Fruit fly (Drosophila melanogaster) whole organism, embryonic: Measurements from ENCODE around the gene CG12012.

ENCODE experiments used
- bcd ChIP-seq: fragments of 200-800 bp; sonication (Bioruptor generic); optimal IDR thresholded peaks from 2 replicates; lab custom pipeline; 2017; ENCODE audit warnings: missing biosample characterization, mild to moderate bottlenecking, missing genetic modification characterization
- crc ChIP-seq: fragments of 200-800 bp; sonication (Bioruptor generic); optimal IDR thresholded peaks from 2 replicates; lab custom pipeline; 2016; ENCODE audit warnings: missing biosample characterization, missing genetic modification characterization
- crol ChIP-seq: fragments of 200-800 bp; sonication (Bioruptor generic); IDR thresholded peaks from 2 replicates; pipeline ENCODE4 v1.3.6; 2022; ENCODE audit warnings: missing biosample characterization, missing genetic modification characterization
- dm ChIP-seq: fragments of 200-800 bp; sonication (Bioruptor generic); optimal IDR thresholded peaks from 3 replicates; lab custom pipeline; 2016; ENCODE audit warnings: missing biosample characterization, missing genetic modification characterization
- fd64A ChIP-seq: fragments of 200-800 bp; sonication (Bioruptor generic); optimal IDR thresholded peaks from 3 replicates; lab custom pipeline; 2018; ENCODE audit warnings: missing biosample characterization, mild to moderate bottlenecking, missing genetic modification characterization
- tup ChIP-seq: fragments of 200-800 bp; sonication (Bioruptor generic); optimal IDR thresholded peaks from 2 replicates; lab custom pipeline; 2016; ENCODE audit warnings: missing biosample characterization, mild to moderate bottlenecking, missing genetic modification characterization, moderate library complexity

DNA sequence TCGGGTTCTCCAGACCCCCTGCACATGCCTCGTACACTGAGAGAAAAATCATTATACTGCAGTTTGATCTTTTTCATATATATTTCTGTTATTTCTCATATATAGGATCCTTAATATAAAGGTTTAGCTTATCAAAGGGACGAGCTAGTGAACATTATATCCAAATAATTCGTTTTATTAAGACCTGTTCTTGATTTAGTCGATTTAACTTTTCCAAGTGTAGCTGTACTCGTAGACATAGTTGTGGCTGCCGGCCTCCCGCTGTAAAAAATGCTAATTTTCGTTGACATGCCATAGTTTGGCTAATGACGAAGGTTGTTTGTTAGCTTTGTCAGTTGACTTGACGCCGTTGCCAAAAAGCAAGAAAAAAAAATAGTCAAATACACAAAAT, 5.9 kb downstream of the CG12012 start:
- peak; percentile 74 for TF ChIP-seq tup (GFP tag; lab: Kevin White, UChicago)
- TF ChIP-seq crc (GFP tag; lab: Kevin White, UChicago) = peak; percentile 40
- peak; percentile 33 for TF ChIP-seq dm (GFP tag; lab: Kevin White, UChicago)
- no peak for TF ChIP-seq crol (GFP tag; lab: Robert Waterston, UW)
- peak; percentile 85 for TF ChIP-seq bcd (GFP tag; lab: Kevin White, UChicago)
- peak; percentile 72 for TF ChIP-seq fd64A (GFP tag; lab: Kevin White, UChicago)
